Worm (Caenorhabditis elegans): ENCODE data around the gene Y102A11A.9.
A peak's percentile ranks its signal among the peaks of the same experiment; 100 is the strongest.

Gene Y102A11A.9

DNA sequence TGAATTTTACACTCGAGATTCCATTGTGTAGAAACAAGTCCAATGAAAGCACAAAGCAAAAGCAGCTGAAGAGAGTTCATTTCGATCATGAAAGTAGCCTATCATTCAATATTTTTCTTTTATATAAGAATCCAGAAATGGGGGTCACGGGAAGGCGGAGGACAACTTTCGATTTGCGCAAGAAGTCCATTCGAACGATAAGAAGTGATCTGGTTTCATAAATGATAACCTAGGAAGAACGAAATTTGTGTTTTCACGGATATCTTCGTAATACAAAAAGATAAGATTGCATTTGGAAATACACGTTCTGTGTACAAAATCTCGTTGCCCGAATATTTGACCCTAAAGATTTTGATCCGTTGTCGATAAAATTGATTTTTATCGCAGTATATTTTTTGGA, 18.5 kb downstream of the Y102A11A.9 start, which contains the start of gene Y102A11A.5:
TSS of gene Y102A11A.5 (minus strand) at position 175 of the 400 bp plus-strand sequence.
- TF ChIP-seq nhr-80 (tag; optimal IDR thresholded peaks at IDR 0.05) = no peak

DNA sequence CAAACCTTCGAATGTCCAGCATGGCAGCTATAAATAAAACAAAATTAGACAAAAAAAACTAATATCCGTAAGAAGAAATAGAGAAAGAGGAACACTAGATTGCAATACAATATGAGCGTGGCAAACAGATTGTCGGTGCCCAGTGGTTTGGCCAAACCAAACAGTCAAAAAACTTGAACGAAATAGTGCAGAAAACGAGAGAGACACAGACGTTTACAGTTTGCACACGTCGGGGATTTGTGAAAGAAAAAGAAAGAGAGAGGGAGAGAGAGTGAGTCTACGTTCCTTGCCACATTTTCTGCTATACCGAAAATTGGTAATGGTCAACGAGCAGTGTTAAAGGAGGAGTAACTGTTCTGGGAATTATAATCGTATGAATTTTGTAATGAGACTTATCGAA, 22.2 kb downstream of the Y102A11A.9 start, which contains the start of gene ergi-1:
TSS of gene ergi-1 (minus strand) at position 101 of the 400 bp plus-strand sequence.
- TF ChIP-seq attf-3 (GFP tag; conservative IDR thresholded peaks at IDR 0.05) = no peak
- no peak for TF ChIP-seq Y79H2A.3 (GFP tag; conservative IDR thresholded peaks at IDR 0.05)
- no peak for TF ChIP-seq snpc-3.4 (tag; optimal IDR thresholded peaks at IDR 0.05)
- no peak for TF ChIP-seq attf-6 (GFP tag; IDR thresholded peaks at IDR 0.05)
- no peak for TF ChIP-seq mxl-1 (tag; optimal IDR thresholded peaks at IDR 0.05)
- no peak for TF ChIP-seq rec-8 (tag; optimal IDR thresholded peaks at IDR 0.05)
- no peak for TF ChIP-seq ztf-25 (GFP tag; IDR thresholded peaks at IDR 0.05)
- no peak for TF ChIP-seq nhr-90 (tag; optimal IDR thresholded peaks at IDR 0.05)

- TF ChIP-seq nfyb-1 (GFP tag; IDR thresholded peaks at IDR 0.05) (no peak), madf-6 (GFP tag; IDR thresholded peaks at IDR 0.05) (no peak), sdz-38 (tag; optimal IDR thresholded peaks at IDR 0.05) (no peak), ets-4 (GFP tag; optimal IDR thresholded peaks at IDR 0.05) (no peak)
Observed at ce11 chrX:2039358-2039757, 26.4 kb downstream of the Y102A11A.9 start, which contains the start of gene smex-2. TSS of gene smex-2 (minus strand) at chrX:2039458.

DNA sequence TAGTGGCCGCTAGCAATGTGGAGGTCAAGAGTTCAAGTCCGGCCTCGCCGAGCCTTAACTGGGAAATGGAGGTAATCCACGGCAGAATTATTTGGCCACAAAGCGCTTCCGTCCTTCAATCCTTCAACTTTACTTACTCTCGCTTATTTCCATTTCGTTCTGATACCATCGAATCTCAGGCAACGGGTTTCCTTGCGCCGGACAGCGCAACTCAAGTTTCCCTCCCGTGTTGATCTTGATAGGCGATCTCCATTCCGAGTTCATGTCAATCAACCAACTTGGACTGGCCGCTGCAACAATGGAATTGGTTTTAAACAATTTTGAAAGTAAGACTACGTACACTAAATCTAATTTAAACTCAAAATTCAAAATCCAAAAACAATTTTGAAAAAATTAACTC, 27.9 kb downstream of the Y102A11A.9 start:
- no peak for TF ChIP-seq rpc-1 (optimal IDR thresholded peaks at IDR 0.05)
- TF ChIP-seq rpc-1 (tag; optimal IDR thresholded peaks at IDR 0.05) = peak; percentile 26
- TF ChIP-seq F52B5.7 (tag; optimal IDR thresholded peaks at IDR 0.05) = no peak
- TF ChIP-seq ztf-28 (GFP tag; IDR thresholded peaks at IDR 0.05) = no peak
- TF ChIP-seq zim-3 (tag; optimal IDR thresholded peaks at IDR 0.05) = no peak
- no peak for TF ChIP-seq D2030.7 (GFP tag; IDR thresholded peaks at IDR 0.05)
- TF ChIP-seq lin-26 (GFP tag; IDR thresholded peaks at IDR 0.05) = no peak
- no peak for TF ChIP-seq hmg-1.2 (GFP tag; IDR thresholded peaks at IDR 0.05)

- TF ChIP-seq zfh-2 (GFP tag; conservative IDR thresholded peaks at IDR 0.05) (peak; percentile 33; the same call in 1 of the 2 replicates), xnd-1 (tag; optimal IDR thresholded peaks at IDR 0.05) (no peak)
Observed at ce11 chrX:2041448-2042138, 28.6 kb downstream of the Y102A11A.9 start.

DNA sequence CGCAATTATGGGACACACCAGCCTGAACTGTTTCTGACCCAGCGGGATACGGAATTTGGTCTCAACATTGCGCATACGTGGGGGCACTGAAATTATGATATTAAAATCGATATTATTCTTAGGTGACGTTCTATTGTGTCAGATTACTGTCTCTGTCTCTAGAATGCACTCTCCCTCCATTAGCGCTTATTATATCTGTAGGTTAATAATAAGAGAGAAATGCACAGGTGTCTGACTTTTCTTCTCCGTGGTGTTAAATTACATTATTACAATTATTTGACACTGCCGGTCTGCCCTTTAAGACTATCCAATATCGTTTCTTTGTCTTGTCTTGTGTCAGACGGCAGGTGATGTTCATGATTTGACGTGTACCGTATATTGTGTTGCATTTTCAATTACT, 29.7 kb downstream of the Y102A11A.9 start:
- TF ChIP-seq madf-8 (GFP tag; conservative IDR thresholded peaks at IDR 0.05) (no peak), ztf-26 (tag; optimal IDR thresholded peaks at IDR 0.05) (no peak), dox-1 (GFP tag; IDR thresholded peaks at IDR 0.05) (no peak), rec-8 (tag; optimal IDR thresholded peaks at IDR 0.05) (no peak), him-1 (tag; optimal IDR thresholded peaks at IDR 0.05) (no peak), ceh-91 (GFP tag; IDR thresholded peaks at IDR 0.05) (no peak), B0336.3 (GFP tag; IDR thresholded peaks at IDR 0.05) (no peak), nfyb-1 (GFP tag; IDR thresholded peaks at IDR 0.05) (no peak), hsf-1 (GFP tag; IDR thresholded peaks at IDR 0.05) (no peak), F23B12.7 (tag; optimal IDR thresholded peaks at IDR 0.05; ENCODE audit: insufficient read depth) (no peak), ccch-3 (GFP tag; optimal IDR thresholded peaks at IDR 0.05) (no peak), efl-1 (GFP tag; optimal IDR thresholded peaks at IDR 0.05) (no peak), snpc-1.1 (tag; optimal IDR thresholded peaks at IDR 0.05; ENCODE audit: insufficient read depth) (no peak), chd-7 (tag; optimal IDR thresholded peaks at IDR 0.05) (no peak), lin-54 (GFP tag; optimal IDR thresholded peaks at IDR 0.05) (no peak), K12H6.12 (tag; optimal IDR thresholded peaks at IDR 0.05) (no peak), F57A8.1 (GFP tag; optimal IDR thresholded peaks at IDR 0.05) (no peak), ceh-40 (GFP tag; IDR thresholded peaks at IDR 0.05) (no peak)
